Fruit fly (Drosophila melanogaster) whole organism, embryonic: ENCODE measurements around the gene CG31029.

Experiments used
- CG11093 ChIP-seq: fragments of 200-800 bp; sonication (Bioruptor generic); IDR thresholded peaks from 3 replicates; pipeline ENCODE4 v1.3.6; 2022; ENCODE audit warnings: missing biosample characterization, missing genetic modification characterization
- CG6854 ChIP-seq: fragments of 200-800 bp; sonication (Bioruptor generic); optimal IDR thresholded peaks from 3 replicates; lab custom pipeline; 2017; ENCODE audit warnings: missing biosample characterization, mild to moderate bottlenecking, missing genetic modification characterization
- CG9215 ChIP-seq: fragments of 200-800 bp; sonication (Bioruptor generic); IDR thresholded peaks from 2 replicates; pipeline ENCODE4 v1.3.6; 2022; ENCODE audit warnings: missing biosample characterization, missing genetic modification characterization
- disco-r ChIP-seq: fragments of 200-800 bp; sonication (Bioruptor generic); optimal IDR thresholded peaks from 2 replicates; lab custom pipeline; 2016; ENCODE audit warnings: missing biosample characterization, missing genetic modification characterization

DNA sequence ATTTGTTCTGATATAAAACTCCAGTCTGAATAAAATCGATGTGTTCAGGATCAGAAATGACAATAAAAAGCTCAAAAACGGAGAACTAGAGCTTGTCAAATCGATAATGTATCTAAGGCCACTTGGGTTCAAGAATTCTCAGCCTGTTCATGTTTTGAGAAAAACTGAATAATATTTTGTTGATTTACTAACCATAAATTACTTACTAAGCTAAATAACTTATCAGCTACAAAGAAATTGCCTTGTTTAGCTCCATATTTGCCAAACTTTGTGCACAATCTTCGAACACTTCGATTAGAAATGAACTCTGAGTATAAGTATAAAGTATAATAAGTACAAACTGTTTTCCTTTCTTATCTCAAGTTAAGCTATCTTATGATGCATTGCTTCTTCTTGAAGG, at the start of gene CG31029:
- no peak for TF ChIP-seq disco-r
- TF ChIP-seq CG11093 (GFP tag; lab: Robert Waterston, UW): no peak
- no peak for TF ChIP-seq CG9215 (GFP tag; lab: Robert Waterston, UW)
- no peak for TF ChIP-seq CG6854 (GFP tag; lab: Kevin White, UChicago)
